Worm (Caenorhabditis elegans) whole organism, L4 larva: ENCODE results near the gene rod-1.

Experiments
- D1046.2 ChIP-seq: fragments of 200-800 bp; sonication (Bioruptor generic); IDR thresholded peaks from 2 replicates; pipeline ENCODE4 v1.3.6; 2022; ENCODE audit warnings: missing genetic modification characterization, missing compliant biosample characterization
- F10B5.3 ChIP-seq: sonication (generic microtip); optimal IDR thresholded peaks from 2 replicates; lab custom pipeline; 2016; ENCODE audit warnings: mild to moderate bottlenecking, missing genetic modification characterization, missing compliant biosample characterization
- F26F4.8 ChIP-seq: fragments of 200-800 bp; sonication (Bioruptor generic); conservative IDR thresholded peaks from 2 replicates; pipeline ENCODE4 v1.3.6; 2022; ENCODE audit warnings: missing genetic modification characterization, missing compliant biosample characterization
- F37D6.2 ChIP-seq: sonication (generic microtip); optimal IDR thresholded peaks from 2 replicates; lab custom pipeline; 2016; ENCODE audit warnings: mild to moderate bottlenecking, missing genetic modification characterization, missing compliant biosample characterization
- F44E2.7 ChIP-seq: fragments of 200-800 bp; sonication (Bioruptor generic); IDR thresholded peaks from 2 replicates; pipeline ENCODE4 v2.1.2; 2022; ENCODE audit warnings: missing genetic modification characterization, missing compliant biosample characterization
- Y75B8A.6 ChIP-seq: fragments of 200-800 bp; sonication (Bioruptor generic); IDR thresholded peaks from 2 replicates; pipeline ENCODE4 v1.3.6; 2022; ENCODE audit warnings: missing genetic modification reagents, missing genetic modification characterization, missing compliant biosample characterization
- aha-1 ChIP-seq: fragments of 150-350 bp; peaks from one replicate; lab custom pipeline; 2014; ENCODE audit warnings: missing biosample characterization, missing genetic modification characterization
- arid-1 ChIP-seq: fragments of 200-800 bp; sonication (Bioruptor generic); conservative IDR thresholded peaks from 2 replicates; pipeline ENCODE4 v1.3.6; 2022; ENCODE audit warnings: missing genetic modification reagents, missing genetic modification characterization, missing compliant biosample characterization
- ceh-20 ChIP-seq: fragments of 200-800 bp; sonication (Bioruptor generic); IDR thresholded peaks from 2 replicates; pipeline ENCODE4 v1.3.6; 2022; ENCODE audit warnings: missing genetic modification reagents, missing genetic modification characterization, missing compliant biosample characterization
- ceh-44 ChIP-seq: fragments of 200-800 bp; sonication (Bioruptor generic); IDR thresholded peaks from 2 replicates; pipeline ENCODE4 v1.3.6; 2022; ENCODE audit warnings: missing genetic modification reagents, missing genetic modification characterization, missing compliant biosample characterization
- ceh-82 ChIP-seq: sonication (generic microtip); optimal IDR thresholded peaks from 2 replicates; lab custom pipeline; 2017; ENCODE audit warnings: missing biosample characterization, missing genetic modification characterization
- daf-16 ChIP-seq, 3 experiments: sonication (generic microtip); optimal IDR thresholded peaks; 2 replicates each; lab custom pipeline; 2016 to 2017; ENCODE audit warnings: missing genetic modification characterization in 3 of 3, missing genetic modification reagents in 3 of 3, mild to moderate bottlenecking in 2 of 3, missing compliant biosample characterization in 2 of 3, missing biosample characterization in 1 of 3, moderate library complexity in 1 of 3
- daf-19 ChIP-seq: fragments of 200-800 bp; sonication (Bioruptor generic); conservative IDR thresholded peaks from 2 replicates; pipeline ENCODE4 v1.3.6; 2022; ENCODE audit warnings: missing genetic modification characterization, missing compliant biosample characterization
- daf-8 ChIP-seq: fragments of 200-800 bp; sonication (Bioruptor generic); IDR thresholded peaks from 2 replicates; pipeline ENCODE4 v1.3.6; 2022; ENCODE audit warnings: missing genetic modification characterization, missing compliant biosample characterization
- dmd-8 ChIP-seq: fragments of 200-800 bp; sonication (Bioruptor generic); IDR thresholded peaks from 2 replicates; pipeline ENCODE4 v1.3.6; 2022; ENCODE audit warnings: missing genetic modification characterization, missing compliant biosample characterization
- duxl-1 ChIP-seq: sonication (generic microtip); optimal IDR thresholded peaks from 2 replicates; lab custom pipeline; 2016; ENCODE audit warnings: mild to moderate bottlenecking, missing genetic modification characterization, moderate library complexity, missing compliant biosample characterization; ENCODE audit not compliant: poor library complexity
- dve-1 ChIP-seq: sonication (generic microtip); optimal IDR thresholded peaks from 2 replicates; lab custom pipeline; 2017; ENCODE audit warnings: antibody characterized with exemption, mild to moderate bottlenecking, missing genetic modification characterization, missing compliant biosample characterization; ENCODE audit not compliant: insufficient read depth
- fkh-10 ChIP-seq: fragments of 150-350 bp; optimal IDR thresholded peaks from 2 replicates; lab custom pipeline; 2014; ENCODE audit warnings: missing biosample characterization, missing genetic modification reagents, missing genetic modification characterization
- jun-1 ChIP-seq: fragments of 150-350 bp; optimal IDR thresholded peaks from 2 replicates; lab custom pipeline; 2014; ENCODE audit warnings: missing biosample characterization, missing genetic modification reagents, missing genetic modification characterization
- lin-13 ChIP-seq: fragments of 150-350 bp; optimal IDR thresholded peaks from 2 replicates; lab custom pipeline; 2014; ENCODE audit warnings: missing biosample characterization, missing genetic modification reagents, missing genetic modification characterization
- lin-15B ChIP-seq: fragments of 150-350 bp; sonication (generic microtip); optimal IDR thresholded peaks from 3 replicates; lab custom pipeline; 2014; ENCODE audit warnings: missing biosample characterization, missing genetic modification characterization
- lsy-2 ChIP-seq, 2 experiments: fragments of 150-350 bp in 1 of 2; sonication (generic microtip) in 1 of 2; optimal IDR thresholded peaks; 2 replicates each; lab custom pipeline; 2014 to 2017; ENCODE audit warnings: missing biosample characterization in 2 of 2, missing genetic modification characterization in 2 of 2
- madf-5 ChIP-seq, 2 experiments: fragments of 200-800 bp; sonication (Bioruptor generic); IDR thresholded peaks; 2 replicates each; pipeline ENCODE4 v1.3.6; 2022; ENCODE audit warnings: missing compliant biosample characterization in 2 of 2, missing genetic modification characterization in 2 of 2
- madf-9 ChIP-seq: fragments of 200-800 bp; sonication (Bioruptor generic); conservative IDR thresholded peaks from 2 replicates; pipeline ENCODE4 v1.3.6; 2022; ENCODE audit warnings: missing genetic modification reagents, missing genetic modification characterization, missing compliant biosample characterization
- mdt-29 ChIP-seq: fragments of 200-800 bp; sonication (Bioruptor generic); IDR thresholded peaks from 2 replicates; pipeline ENCODE4 v1.3.6; 2022; ENCODE audit warnings: missing genetic modification reagents, missing genetic modification characterization, missing compliant biosample characterization
- mep-1 ChIP-seq: fragments of 150-350 bp; sonication (generic microtip); optimal IDR thresholded peaks from 3 replicates; lab custom pipeline; 2014; ENCODE audit warnings: missing biosample characterization, missing genetic modification characterization
- mes-2 ChIP-seq: sonication (generic microtip); optimal IDR thresholded peaks from 2 replicates; lab custom pipeline; 2016; ENCODE audit warnings: missing genotype, mild to moderate bottlenecking, missing genetic modification characterization, missing compliant biosample characterization; ENCODE audit not compliant: poor library complexity, severe bottlenecking
- mxl-2 ChIP-seq: fragments of 200-800 bp; sonication (Bioruptor generic); conservative IDR thresholded peaks from 2 replicates; pipeline ENCODE4 v1.3.6; 2022; ENCODE audit warnings: missing genetic modification reagents, missing genetic modification characterization, missing compliant biosample characterization
- nhr-10 ChIP-seq: fragments of 150-350 bp; optimal IDR thresholded peaks from 2 replicates; lab custom pipeline; 2014; ENCODE audit warnings: missing biosample characterization, missing genetic modification characterization
- nhr-237 ChIP-seq: sonication (generic microtip); optimal IDR thresholded peaks from 2 replicates; lab custom pipeline; 2017; ENCODE audit warnings: missing biosample characterization, missing genetic modification characterization
- nhr-6 ChIP-seq: fragments of 150-350 bp; optimal IDR thresholded peaks from 2 replicates; lab custom pipeline; 2014; ENCODE audit warnings: missing biosample characterization, missing genetic modification characterization
- nhr-77 ChIP-seq: fragments of 150-350 bp; optimal IDR thresholded peaks from 2 replicates; lab custom pipeline; 2014; ENCODE audit warnings: missing biosample characterization, missing genetic modification characterization
- pha-4 ChIP-seq, 2 experiments: fragments of 150-350 bp in 1 of 2; fragments of 200-800 bp in 1 of 2; sonication (Bioruptor generic) in 1 of 2; IDR thresholded peaks in 1 of 2; optimal IDR thresholded peaks in 1 of 2; 2 replicates each; pipeline versions ENCODE4 v1.3.6 to Lab custom; 2014 to 2022; ENCODE audit warnings: missing genetic modification characterization in 2 of 2, missing genetic modification reagents in 2 of 2, missing biosample characterization in 1 of 2, missing compliant biosample characterization in 1 of 2
- php-3 ChIP-seq: fragments of 200-800 bp; sonication (Bioruptor generic); IDR thresholded peaks from 2 replicates; pipeline ENCODE4 v1.3.6; 2022; ENCODE audit warnings: missing genetic modification reagents, missing genetic modification characterization, missing compliant biosample characterization
- saeg-2 ChIP-seq: fragments of 200-800 bp; sonication (Bioruptor generic); IDR thresholded peaks from 2 replicates; pipeline ENCODE4 v1.3.6; 2022; ENCODE audit warnings: missing genetic modification reagents, missing genetic modification characterization, missing compliant biosample characterization
- sdz-12 ChIP-seq: fragments of 200-800 bp; sonication (Bioruptor generic); optimal IDR thresholded peaks from 2 replicates; lab custom pipeline; 2018; ENCODE audit warnings: mild to moderate bottlenecking, missing genetic modification characterization, missing compliant biosample characterization
- set-16 ChIP-seq: fragments of 200-800 bp; sonication (Bioruptor generic); IDR thresholded peaks from 2 replicates; pipeline ENCODE4 v1.3.6; 2022; ENCODE audit warnings: missing genetic modification reagents, missing genetic modification characterization, missing compliant biosample characterization
- skn-1 ChIP-seq: fragments of 150-350 bp; optimal IDR thresholded peaks from 2 replicates; lab custom pipeline; 2014; ENCODE audit warnings: missing biosample characterization, missing genetic modification characterization
- snpc-4 ChIP-seq: fragments of 150-350 bp; optimal IDR thresholded peaks from 2 replicates; lab custom pipeline; 2014; ENCODE audit warnings: missing biosample characterization, missing genetic modification characterization
- unc-130 ChIP-seq: sonication (generic microtip); optimal IDR thresholded peaks from 2 replicates; lab custom pipeline; 2016; ENCODE audit warnings: missing genetic modification reagents, missing genetic modification characterization, missing compliant biosample characterization
- vab-7 ChIP-seq: fragments of 200-800 bp; sonication (Bioruptor generic); IDR thresholded peaks from 2 replicates; pipeline ENCODE4 v1.3.6; 2022; ENCODE audit warnings: missing genetic modification reagents, missing genetic modification characterization, missing compliant biosample characterization
- zip-2 ChIP-seq: fragments of 150-350 bp; optimal IDR thresholded peaks from 2 replicates; lab custom pipeline; 2014; ENCODE audit warnings: missing biosample characterization, missing genetic modification characterization

Gene rod-1

ce11 chrIV:7497205-7497604 lies 19.0 kb downstream of the rod-1 start (continued):
- no peak for TF ChIP-seq set-16 (GFP tag; lab: Robert Waterston, UW)
- no peak for TF ChIP-seq F26F4.8 (GFP tag; lab: Robert Waterston, UW)

ce11 chrIV:7497750-7498149 lies 19.5 kb downstream of the rod-1 start, which contains the start of gene egas-4:
TSS of gene egas-4 (minus strand) at chrIV:7497850.
- TF ChIP-seq jun-1 (no peak), madf-5 (GFP tag; IDR thresholded peaks at IDR 0.05; lab: Robert Waterston, UW) (no peak), dmd-8 (GFP tag; lab: Robert Waterston, UW) (no peak), duxl-1 (tag; lab: Kevin White, UChicago) (no peak), mes-2 (tag; lab: Kevin White, UChicago) (no peak), daf-8 (GFP tag; lab: Robert Waterston, UW) (no peak), sdz-12 (no peak), ceh-20 (no peak), set-16 (GFP tag; lab: Robert Waterston, UW) (no peak), skn-1 (tag; lab: Kevin White, UChicago) (no peak), dve-1 (tag; lab: Kevin White, UChicago) (no peak)

- no peak for TF ChIP-seq pha-4 (GFP tag; IDR thresholded peaks at IDR 0.05; lab: Robert Waterston, UW)
- TF ChIP-seq pha-4 (tag; optimal IDR thresholded peaks at IDR 0.05; lab: Kevin White, UChicago): no peak
- TF ChIP-seq F37D6.2: no peak
- TF ChIP-seq nhr-77: no peak
- no peak for TF ChIP-seq D1046.2 (GFP tag; lab: Robert Waterston, UW)
- TF ChIP-seq snpc-4 (tag; lab: Kevin White, UChicago): peak; percentile 49
- TF ChIP-seq aha-1 (tag; lab: Kevin White, UChicago): peak; percentile 55
- 0 out of 2 replicates have a peak, but pooled peaks have one; percentile 15 for TF ChIP-seq dmd-8 (GFP tag; lab: Robert Waterston, UW)
- peak in 1 of 2 experiments; percentile 19 for TF ChIP-seq daf-16 (GFP tag; optimal IDR thresholded peaks at IDR 0.05; lab: Kevin White, UChicago)
- no peak for TF ChIP-seq daf-16 (tag; optimal IDR thresholded peaks at IDR 0.05; lab: Kevin White, UChicago)
- 0 out of 2 replicates have a peak, but pooled peaks have one; percentile 33 for TF ChIP-seq arid-1
- no peak for TF ChIP-seq lsy-2 (tag; optimal IDR thresholded peaks at IDR 0.05; lab: Kevin White, UChicago)
- 0 out of 2 replicates have a peak, but pooled peaks have one; percentile 18 for TF ChIP-seq daf-19 (GFP tag; lab: Robert Waterston, UW)
- TF ChIP-seq dve-1 (tag; lab: Kevin White, UChicago): peak; percentile 14
- peak; percentile 61; the same call in 1 of the 2 replicates for TF ChIP-seq F26F4.8 (GFP tag; lab: Robert Waterston, UW)
Measured at ce11 chrIV:7499302-7499701, 21.1 kb downstream of the rod-1 start.

ce11 chrIV:7500924-7501323 lies 22.7 kb downstream of the rod-1 start:
- no peak for TF ChIP-seq mdt-29 (GFP tag; lab: Robert Waterston, UW)
- no peak for TF ChIP-seq lin-15B (tag; lab: Kevin White, UChicago)
- TF ChIP-seq ceh-82 (tag; lab: Kevin White, UChicago): no peak
- TF ChIP-seq saeg-2 (GFP tag; lab: Robert Waterston, UW): no peak
- TF ChIP-seq mep-1 (tag; lab: Kevin White, UChicago): no peak
- no peak for TF ChIP-seq F26F4.8 (GFP tag; lab: Robert Waterston, UW)
- no peak for TF ChIP-seq unc-130 (GFP tag; lab: Kevin White, UChicago)
- TF ChIP-seq zip-2 (tag; lab: Kevin White, UChicago): no peak
- no peak for TF ChIP-seq ceh-44 (GFP tag; lab: Robert Waterston, UW)

ce11 chrIV:7501337-7501736 lies 23.1 kb downstream of the rod-1 start, which contains the start of gene F55G1.15:
TSS of gene F55G1.15 (minus strand) at chrIV:7501437.
- TF ChIP-seq pha-4 (GFP tag; IDR thresholded peaks at IDR 0.05; lab: Robert Waterston, UW) (no peak), pha-4 (tag; optimal IDR thresholded peaks at IDR 0.05; lab: Kevin White, UChicago) (no peak), lin-13 (GFP tag; lab: Kevin White, UChicago) (no peak), madf-5 (GFP tag; IDR thresholded peaks at IDR 0.05; lab: Robert Waterston, UW) (no peak), nhr-10 (tag; lab: Kevin White, UChicago) (no peak), dve-1 (tag; lab: Kevin White, UChicago) (peak; percentile 8), nhr-6 (tag; lab: Kevin White, UChicago) (no peak), F44E2.7 (no peak), F37D6.2 (no peak), vab-7 (no peak), fkh-10 (no peak), mxl-2 (GFP tag; lab: Robert Waterston, UW) (no peak), F26F4.8 (GFP tag; lab: Robert Waterston, UW) (no peak), madf-9 (GFP tag; lab: Robert Waterston, UW) (no peak), nhr-237 (tag; lab: Kevin White, UChicago) (no peak), php-3 (peak; percentile 74), Y75B8A.6 (no peak), F10B5.3 (no peak)
